Worm (Caenorhabditis elegans) whole organism, L1 larva: ENCODE results near the gene C29G2.6.

Experiments used
- C04F5.9 ChIP-seq: sonication (generic microtip); optimal IDR thresholded peaks from 2 replicates; lab custom pipeline; 2016; ENCODE audit warnings: missing genetic modification characterization, missing compliant biosample characterization
- ceh-63 ChIP-seq: fragments of 200-800 bp; sonication (Bioruptor generic); optimal IDR thresholded peaks from 2 replicates; lab custom pipeline; 2018; ENCODE audit warnings: mild to moderate bottlenecking, missing genetic modification characterization, missing compliant biosample characterization
- elt-2 ChIP-seq: sonication (generic microtip); optimal IDR thresholded peaks from 2 replicates; lab custom pipeline; 2016; ENCODE audit warnings: missing genetic modification characterization, mild to moderate bottlenecking, inconsistent platforms, missing compliant biosample characterization, missing genetic modification reagents
- fkh-8 ChIP-seq: sonication (generic microtip); optimal IDR thresholded peaks from 2 replicates; lab custom pipeline; 2016; ENCODE audit warnings: mild to moderate bottlenecking, missing genetic modification characterization, missing compliant biosample characterization
- fos-1 ChIP-seq: fragments of 150-350 bp; optimal IDR thresholded peaks from 2 replicates; lab custom pipeline; 2014; ENCODE audit warnings: missing biosample characterization, missing genetic modification characterization
- nhr-28 ChIP-seq: fragments of 150-350 bp; optimal IDR thresholded peaks from 2 replicates; lab custom pipeline; 2014; ENCODE audit warnings: missing biosample characterization, missing genetic modification characterization
- skn-1 ChIP-seq: fragments of 150-350 bp; optimal IDR thresholded peaks from 2 replicates; lab custom pipeline; 2014; ENCODE audit warnings: missing biosample characterization, missing genetic modification characterization
- sox-4 ChIP-seq: sonication (generic microtip); optimal IDR thresholded peaks from 2 replicates; lab custom pipeline; 2016; ENCODE audit warnings: missing genetic modification characterization, missing compliant biosample characterization

- TF ChIP-seq nhr-28 (no peak), sox-4 (tag; lab: Kevin White, UChicago) (no peak), fkh-8 (no peak), ceh-63 (GFP tag; lab: Kevin White, UChicago) (no peak), fos-1 (no peak), C04F5.9 (tag; lab: Kevin White, UChicago) (no peak), skn-1 (tag; lab: Kevin White, UChicago) (no peak), elt-2 (tag; lab: Kevin White, UChicago) (no peak)
Measured at ce11 chrV:2617499-2617898, 31.8 kb upstream of the C29G2.6 start.
